Fruit fly (Drosophila melanogaster) whole organism, wandering third instar larva: Measurements from ENCODE around the gene Cbp20.

Experiments used
- Abd-B ChIP-seq: fragments of >200 bp; optimal IDR thresholded peaks from 2 replicates; lab custom pipeline; 2017; ENCODE audit warnings: missing biosample characterization, missing genetic modification characterization
- CG32264 ChIP-seq: fragments of 200-800 bp; sonication (Bioruptor generic); optimal IDR thresholded peaks from 2 replicates; lab custom pipeline; 2016; ENCODE audit warnings: missing biosample characterization, missing genetic modification characterization
- CG9705 ChIP-seq: fragments of 200-800 bp; sonication (Bioruptor generic); optimal IDR thresholded peaks from 2 replicates; lab custom pipeline; 2018; ENCODE audit warnings: missing biosample characterization, mild to moderate bottlenecking, missing genetic modification characterization
- CrebA ChIP-seq: fragments of 200-800 bp; sonication (Bioruptor generic); optimal IDR thresholded peaks from 2 replicates; lab custom pipeline; 2016; ENCODE audit warnings: missing biosample characterization, mild to moderate bottlenecking, missing genetic modification characterization, borderline replicate concordance
- Dfd ChIP-seq: fragments of >200 bp; optimal IDR thresholded peaks from 2 replicates; lab custom pipeline; 2017; ENCODE audit warnings: missing biosample characterization, missing genetic modification characterization
- GATAd ChIP-seq: sonication (Bioruptor generic); optimal IDR thresholded peaks from 2 replicates; lab custom pipeline; 2016; ENCODE audit warnings: missing biosample characterization, missing genetic modification characterization
- HLH106 ChIP-seq: fragments of 200-800 bp; optimal IDR thresholded peaks from 3 replicates; lab custom pipeline; 2019; ENCODE audit warnings: missing biosample characterization, mild to moderate bottlenecking, missing genetic modification characterization, moderate library complexity
- Hnf4 ChIP-seq: fragments of 200-800 bp; sonication (Bioruptor generic); optimal IDR thresholded peaks from 2 replicates; lab custom pipeline; 2016; ENCODE audit warnings: missing biosample characterization, mild to moderate bottlenecking, missing genetic modification characterization
- Hr78 ChIP-seq: fragments of >200 bp; optimal IDR thresholded peaks from 2 replicates; lab custom pipeline; 2017; ENCODE audit warnings: missing biosample characterization, missing genetic modification characterization
- Hr83 ChIP-seq: fragments of 200-300 bp; sonication (Bioruptor generic); optimal IDR thresholded peaks from 2 replicates; lab custom pipeline; 2016; ENCODE audit warnings: missing biosample characterization, mild to moderate bottlenecking, missing genetic modification characterization, moderate library complexity; ENCODE audit not compliant: poor library complexity, severe bottlenecking
- Jra ChIP-seq: sonication (Bioruptor generic); optimal IDR thresholded peaks from 2 replicates; lab custom pipeline; 2016; ENCODE audit warnings: missing biosample characterization, missing genetic modification characterization
- Myc ChIP-seq: fragments of >200 bp; optimal IDR thresholded peaks from 2 replicates; lab custom pipeline; 2017
- OdsH ChIP-seq: fragments of 200-800 bp; sonication (Bioruptor generic); optimal IDR thresholded peaks from 2 replicates; lab custom pipeline; 2016; ENCODE audit warnings: missing biosample characterization, mild to moderate bottlenecking, missing genetic modification characterization
- Rel ChIP-seq, 2 experiments: fragments of 200-800 bp; sonication (Bioruptor generic) in 1 of 2; optimal IDR thresholded peaks; 2 replicates in 1 of 2; 3 replicates in 1 of 2; lab custom pipeline; 2016 to 2019; ENCODE audit warnings: mild to moderate bottlenecking in 2 of 2, missing biosample characterization in 2 of 2, missing genetic modification characterization in 2 of 2, moderate library complexity in 1 of 2
- Sp1 ChIP-seq: fragments of 200-800 bp; sonication (Bioruptor generic); optimal IDR thresholded peaks from 3 replicates; lab custom pipeline; 2019; ENCODE audit warnings: missing biosample characterization, mild to moderate bottlenecking, missing genetic modification characterization, moderate library complexity
- Vsx2 ChIP-seq: fragments of 200-300, 225-300 bp; sonication (Bioruptor generic); optimal IDR thresholded peaks from 2 replicates; lab custom pipeline; 2018; ENCODE audit warnings: missing biosample characterization, missing genetic modification characterization; ENCODE audit not compliant: partially characterized antibody
- br ChIP-seq: fragments of 200-800 bp; sonication (Bioruptor generic); optimal IDR thresholded peaks from 2 replicates; lab custom pipeline; 2016; ENCODE audit warnings: missing biosample characterization, missing genetic modification characterization
- brk ChIP-seq: fragments of 200-800 bp; sonication (Bioruptor generic); optimal IDR thresholded peaks from 2 replicates; lab custom pipeline; 2016; ENCODE audit warnings: missing biosample characterization, mild to moderate bottlenecking, missing genetic modification characterization
- dl ChIP-seq, 2 experiments: fragments of 175-275, 200-275 bp in 1 of 2; fragments of 200-275 bp in 1 of 2; sonication (Bioruptor generic); optimal IDR thresholded peaks; lab custom pipeline; 2018; ENCODE audit warnings: mild to moderate bottlenecking in 2 of 2, missing biosample characterization in 2 of 2, missing genetic modification characterization in 2 of 2, moderate library complexity in 2 of 2; ENCODE audit not compliant: partially characterized antibody in 2 of 2, insufficient read depth in 1 of 2
- dmrt93B ChIP-seq: fragments of 200-800 bp; sonication (Bioruptor generic); optimal IDR thresholded peaks from 2 replicates; lab custom pipeline; 2018; ENCODE audit warnings: missing biosample characterization, mild to moderate bottlenecking, missing genetic modification characterization
- dsf ChIP-seq: sonication (Bioruptor generic); optimal IDR thresholded peaks from 2 replicates; lab custom pipeline; 2016; ENCODE audit warnings: missing biosample characterization, missing genetic modification characterization, borderline replicate concordance
- ey ChIP-seq: fragments of 200-800 bp; sonication (Bioruptor generic); optimal IDR thresholded peaks from 2 replicates; lab custom pipeline; 2016; ENCODE audit warnings: missing biosample characterization, missing genetic modification characterization
- foxo ChIP-seq, 2 experiments: fragments of 200-800 bp; sonication (Bioruptor generic); optimal IDR thresholded peaks; 2 replicates in 1 of 2; 3 replicates in 1 of 2; lab custom pipeline; 2016 to 2017; ENCODE audit warnings: missing biosample characterization in 2 of 2, missing genetic modification characterization in 2 of 2
- fru ChIP-seq: fragments of 200-800 bp; sonication (Bioruptor generic); optimal IDR thresholded peaks from 3 replicates; lab custom pipeline; 2016; ENCODE audit warnings: missing biosample characterization, mild to moderate bottlenecking, missing genetic modification characterization
- h ChIP-seq: fragments of 200-800 bp; sonication (Bioruptor generic); optimal IDR thresholded peaks from 3 replicates; lab custom pipeline; 2016; ENCODE audit warnings: missing biosample characterization, mild to moderate bottlenecking, missing genetic modification characterization
- jim ChIP-seq: fragments of 175-275, 200-325 bp; sonication (Bioruptor generic); optimal IDR thresholded peaks from 2 replicates; lab custom pipeline; 2016; ENCODE audit warnings: missing biosample characterization, mild to moderate bottlenecking, missing genetic modification characterization
- lola ChIP-seq: fragments of >200 bp; optimal IDR thresholded peaks from 2 replicates; lab custom pipeline; 2017; ENCODE audit warnings: missing biosample characterization, missing genetic modification characterization
- pan ChIP-seq: fragments of >200 bp; optimal IDR thresholded peaks from 2 replicates; lab custom pipeline; 2017
- psq ChIP-seq: fragments of 200-800 bp; sonication (Bioruptor generic); optimal IDR thresholded peaks from 3 replicates; lab custom pipeline; 2017; ENCODE audit warnings: missing biosample characterization, mild to moderate bottlenecking, missing genetic modification characterization, moderate library complexity
- rgr ChIP-seq: fragments of 200-800 bp; sonication (Bioruptor generic); optimal IDR thresholded peaks from 3 replicates; lab custom pipeline; 2016; ENCODE audit warnings: missing biosample characterization, mild to moderate bottlenecking, missing genetic modification characterization
- sage ChIP-seq: fragments of 200-800 bp; sonication (Bioruptor generic); optimal IDR thresholded peaks from 2 replicates; lab custom pipeline; 2016; ENCODE audit warnings: missing biosample characterization, mild to moderate bottlenecking, missing genetic modification characterization
- sv ChIP-seq: fragments of 200-800 bp; sonication (Bioruptor generic); optimal IDR thresholded peaks from 3 replicates; lab custom pipeline; 2016; ENCODE audit warnings: missing biosample characterization, missing genetic modification characterization
- tai ChIP-seq: sonication (Bioruptor generic); optimal IDR thresholded peaks from 2 replicates; lab custom pipeline; 2016; ENCODE audit warnings: missing biosample characterization, missing genetic modification characterization
- woc ChIP-seq: sonication (Bioruptor generic); optimal IDR thresholded peaks from 2 replicates; lab custom pipeline; 2016; ENCODE audit warnings: missing biosample characterization, mild to moderate bottlenecking, missing genetic modification characterization

Cbp20 gene

DNA sequence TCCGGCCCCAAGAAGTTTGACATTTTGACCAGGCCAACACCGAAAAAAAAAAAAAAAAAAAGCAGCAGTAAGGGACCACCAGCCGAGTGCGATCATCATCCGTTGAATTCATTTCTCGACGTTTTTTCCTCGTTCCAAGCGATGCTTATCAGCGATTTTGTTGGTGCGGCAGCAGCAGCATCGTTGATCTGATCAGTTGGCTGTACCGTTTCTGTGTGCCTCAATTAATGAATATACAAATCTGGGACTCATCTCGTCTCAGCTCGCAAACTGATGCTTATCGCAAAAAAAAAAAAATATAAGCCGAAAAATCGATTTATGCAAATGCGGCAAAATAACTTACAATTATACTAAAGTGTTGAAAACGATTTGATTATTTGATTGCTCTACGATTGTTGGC lies 19.6 kb upstream of the Cbp20 start:
- no peak for TF ChIP-seq sage (GFP tag; lab: Kevin White, UChicago)
- no peak for TF ChIP-seq brk (GFP tag; lab: Kevin White, UChicago)
- no peak for TF ChIP-seq rgr (GFP tag; lab: Kevin White, UChicago)
- no peak for TF ChIP-seq Vsx2 (GFP tag; lab: Kevin White, UChicago)
- no peak for TF ChIP-seq ey
- no peak for TF ChIP-seq dsf (GFP tag; lab: Kevin White, UChicago)
- TF ChIP-seq CG9705 (GFP tag; lab: Kevin White, UChicago), result no peak
- TF ChIP-seq br (GFP tag; lab: Kevin White, UChicago), result no peak
- no peak for TF ChIP-seq foxo (GFP tag; optimal IDR thresholded peaks at IDR 0.05; lab: Kevin White, UChicago)
- TF ChIP-seq Hr83 (GFP tag; lab: Kevin White, UChicago), result no peak
- TF ChIP-seq jim, result no peak
- TF ChIP-seq sv (GFP tag; lab: Kevin White, UChicago), result no peak
- no peak for TF ChIP-seq OdsH
- no peak for TF ChIP-seq tai (GFP tag; lab: Kevin White, UChicago)
- no peak for TF ChIP-seq h (GFP tag; lab: Kevin White, UChicago)
- TF ChIP-seq, all 38 proteins: peak for 0

- TF ChIP-seq Hnf4 (GFP tag; lab: Kevin White, UChicago), result no peak
- peak; percentile 6 for TF ChIP-seq fru (GFP tag; lab: Kevin White, UChicago)
Observed at dm6 chr3R:18146629-18147028, 17.8 kb upstream of the Cbp20 start.

- no peak for TF ChIP-seq GATAd (GFP tag; lab: Kevin White, UChicago)
- no peak for TF ChIP-seq jim
- TF ChIP-seq Dfd (GFP tag; lab: Kevin White, UChicago), result no peak
- no peak for TF ChIP-seq Jra (GFP tag; lab: Kevin White, UChicago)
- no peak for TF ChIP-seq Hr78 (GFP tag; lab: Kevin White, UChicago)
- no peak for TF ChIP-seq Abd-B
- no peak for TF ChIP-seq CG32264 (GFP tag; lab: Kevin White, UChicago)
- no peak for TF ChIP-seq Vsx2 (GFP tag; lab: Kevin White, UChicago)
- no peak for TF ChIP-seq Myc (lab: Kevin White, UChicago)
- TF ChIP-seq CrebA, result no peak
- TF ChIP-seq Sp1 (GFP tag; lab: Kevin White, UChicago), result no peak
- TF ChIP-seq psq, result no peak
- TF ChIP-seq OdsH, result no peak
- TF ChIP-seq HLH106 (tag; lab: Kevin White, UChicago), result no peak
- no peak for TF ChIP-seq Hnf4 (GFP tag; lab: Kevin White, UChicago)
- no peak for TF ChIP-seq sage (GFP tag; lab: Kevin White, UChicago)
- TF ChIP-seq pan (lab: Kevin White, UChicago), result no peak
- no peak for TF ChIP-seq dsf (GFP tag; lab: Kevin White, UChicago)
- no peak for TF ChIP-seq Rel (GFP tag; optimal IDR thresholded peaks at IDR 0.05; lab: Kevin White, UChicago)
- no peak for TF ChIP-seq Rel (tag; optimal IDR thresholded peaks at IDR 0.05; lab: Kevin White, UChicago)
Observed at dm6 chr3R:18151820-18152219, 12.6 kb upstream of the Cbp20 start, which contains the start of gene CG14316. Gene CG14316, plus strand, starts transcription at chr3R:18152120.

dm6 chr3R:18153698-18154097 lies 10.8 kb upstream of the Cbp20 start:
- no peak for TF ChIP-seq tai (GFP tag; lab: Kevin White, UChicago)
- TF ChIP-seq Dfd (GFP tag; lab: Kevin White, UChicago), result peak; percentile 5

dm6 chr3R:18156608-18157007 lies 7.9 kb upstream of the Cbp20 start:
- TF ChIP-seq h (GFP tag; lab: Kevin White, UChicago), result no peak
- TF ChIP-seq Dfd (GFP tag; lab: Kevin White, UChicago), result no peak
- TF ChIP-seq dl (GFP tag; optimal IDR thresholded peaks at IDR 0.05; lab: Kevin White, UChicago; ENCODE audit: insufficient read depth in 1 of 2, partially characterized antibody in 2 of 2), result no peak
- TF ChIP-seq woc (GFP tag; lab: Kevin White, UChicago), result no peak
- no peak for TF ChIP-seq Vsx2 (GFP tag; lab: Kevin White, UChicago)
- TF ChIP-seq HLH106 (tag; lab: Kevin White, UChicago), result no peak
- TF ChIP-seq dmrt93B (GFP tag; lab: Kevin White, UChicago), result no peak
- no peak for TF ChIP-seq lola (GFP tag; lab: Kevin White, UChicago)
